Fruit fly (Drosophila melanogaster) whole organism, wandering third instar larva: ENCODE results near the gene CG9673.

ENCODE experiments used
- CG9705 ChIP-seq: fragments of 200-800 bp; sonication (Bioruptor generic); optimal IDR thresholded peaks from 2 replicates; lab custom pipeline; 2018; ENCODE audit warnings: missing biosample characterization, mild to moderate bottlenecking, missing genetic modification characterization
- fru ChIP-seq: fragments of 200-800 bp; sonication (Bioruptor generic); optimal IDR thresholded peaks from 3 replicates; lab custom pipeline; 2016; ENCODE audit warnings: missing biosample characterization, mild to moderate bottlenecking, missing genetic modification characterization

CG9673 gene

DNA sequence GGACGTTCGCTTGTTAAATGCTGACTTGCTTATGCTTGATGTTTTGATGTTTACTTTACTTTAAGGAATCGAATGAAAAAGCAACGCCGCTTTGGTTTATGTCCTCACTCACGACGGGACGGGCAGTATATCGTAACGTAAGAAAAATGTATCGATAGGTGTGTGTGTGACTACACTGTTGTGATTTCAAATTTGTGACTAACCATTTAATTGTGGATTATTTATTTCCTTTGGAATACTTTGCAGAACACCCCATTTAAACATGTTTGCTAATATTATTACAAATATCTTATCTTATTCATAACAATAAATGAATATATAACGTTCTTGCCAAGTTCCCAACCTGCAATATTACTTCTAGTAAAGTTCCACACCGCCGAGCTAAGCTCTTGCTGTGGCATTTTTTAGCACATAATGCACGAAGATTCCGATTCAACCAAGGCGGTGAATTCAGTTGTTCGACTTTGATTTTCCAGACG, 48.7 kb downstream of the CG9673 start, which contains the start of the genes Nemp and r:
Gene Nemp (minus strand): TSS at position 85 of the 479 bp plus-strand sequence.
Gene r (plus strand): TSS at position 429 of the 479 bp plus-strand sequence.
- TF ChIP-seq CG9705 (GFP tag; lab: Kevin White, UChicago), result no peak
- TF ChIP-seq fru, result peak; percentile 23
- TF ChIP-seq, all 38 proteins: peak for 1
